Worm (Caenorhabditis elegans) whole organism, L1 larva: ENCODE results near the gene C56C10.9.

Source experiments
- C16A3.4 ChIP-seq: fragments of 150-350 bp; optimal IDR thresholded peaks from 2 replicates; lab custom pipeline; 2014; ENCODE audit warnings: missing biosample characterization, missing genetic modification characterization
- aha-1 ChIP-seq: fragments of 150-350 bp; optimal IDR thresholded peaks from 2 replicates; lab custom pipeline; 2014; ENCODE audit warnings: missing biosample characterization, missing genetic modification characterization
- alr-1 ChIP-seq: fragments of 200-800 bp; sonication (Bioruptor generic); optimal IDR thresholded peaks from 2 replicates; lab custom pipeline; 2018; ENCODE audit warnings: borderline replicate concordance, mild to moderate bottlenecking, missing genetic modification characterization, missing compliant biosample characterization
- aly-2 ChIP-seq: fragments of 150-350 bp; optimal IDR thresholded peaks from 2 replicates; lab custom pipeline; 2014; ENCODE audit warnings: missing biosample characterization, missing genetic modification characterization
- ama-1 ChIP-seq: fragments of 150-350 bp; optimal IDR thresholded peaks from 2 replicates; lab custom pipeline; 2014
- blmp-1 ChIP-seq: fragments of 150-350 bp; optimal IDR thresholded peaks from 2 replicates; lab custom pipeline; 2014; ENCODE audit warnings: missing biosample characterization, missing genetic modification characterization
- ceh-82 ChIP-seq, 3 experiments: fragments of 150-350 bp in 1 of 3; sonication (generic microtip) in 2 of 3; optimal IDR thresholded peaks; 2 replicates each; lab custom pipeline; 2014 to 2017; ENCODE audit warnings: missing biosample characterization in 3 of 3, missing genetic modification characterization in 3 of 3
- dsc-1 ChIP-seq: sonication (generic microtip); optimal IDR thresholded peaks from 2 replicates; lab custom pipeline; 2016; ENCODE audit warnings: mild to moderate bottlenecking, missing genetic modification characterization, missing compliant biosample characterization
- efl-1 ChIP-seq, 4 experiments: fragments of 150-350 bp; optimal IDR thresholded peaks in 3 of 4; peaks in 1 of 4; 1 replicate in 1 of 4; 2 replicates in 3 of 4; lab custom pipeline; 2014; ENCODE audit warnings: missing biosample characterization in 2 of 4, missing genetic modification characterization in 2 of 4, missing genetic modification reagents in 2 of 4
- elt-2 ChIP-seq: sonication (generic microtip); optimal IDR thresholded peaks from 2 replicates; lab custom pipeline; 2016; ENCODE audit warnings: missing genetic modification characterization, mild to moderate bottlenecking, inconsistent platforms, missing compliant biosample characterization, missing genetic modification reagents
- elt-3 ChIP-seq, 6 experiments: fragments of 150-350 bp in 1 of 6; sonication (generic microtip); optimal IDR thresholded peaks; 2 replicates each; lab custom pipeline; 2017 to 2018; ENCODE audit warnings: missing biosample characterization in 6 of 6, missing genetic modification characterization in 6 of 6, inconsistent platforms in 1 of 6
- ets-5 ChIP-seq: fragments of 200-800 bp; sonication (Bioruptor generic); IDR thresholded peaks from 2 replicates; pipeline ENCODE4 v1.3.6; 2022; ENCODE audit warnings: missing genetic modification characterization, missing compliant biosample characterization
- fkh-8 ChIP-seq: sonication (generic microtip); optimal IDR thresholded peaks from 2 replicates; lab custom pipeline; 2016; ENCODE audit warnings: mild to moderate bottlenecking, missing genetic modification characterization, missing compliant biosample characterization
- fos-1 ChIP-seq: fragments of 150-350 bp; optimal IDR thresholded peaks from 2 replicates; lab custom pipeline; 2014; ENCODE audit warnings: missing biosample characterization, missing genetic modification characterization
- hlh-4 ChIP-seq: sonication (generic microtip); optimal IDR thresholded peaks from 2 replicates; lab custom pipeline; 2016; ENCODE audit warnings: mild to moderate bottlenecking, missing genetic modification characterization, missing compliant biosample characterization
- irx-1 ChIP-seq: sonication (generic microtip); optimal IDR thresholded peaks from 2 replicates; lab custom pipeline; 2016; ENCODE audit warnings: missing genetic modification characterization, missing compliant biosample characterization
- isw-1 ChIP-seq: fragments of 200-800 bp; sonication (Bioruptor generic); IDR thresholded peaks from 2 replicates; pipeline ENCODE4 v1.3.6; 2022; ENCODE audit warnings: missing genetic modification characterization, missing compliant biosample characterization
- lin-13 ChIP-seq: fragments of 150-350 bp; optimal IDR thresholded peaks from 2 replicates; lab custom pipeline; 2014; ENCODE audit warnings: missing biosample characterization, missing genetic modification reagents, missing genetic modification characterization
- lin-14 ChIP-seq: fragments of 200-800 bp; sonication (Bioruptor generic); optimal IDR thresholded peaks from 2 replicates; lab custom pipeline; 2018; ENCODE audit warnings: mild to moderate bottlenecking, missing genetic modification characterization, moderate library complexity, missing compliant biosample characterization
- lin-35 ChIP-seq, 2 experiments: fragments of 150-350 bp; optimal IDR thresholded peaks; 2 replicates each; lab custom pipeline; 2014; ENCODE audit warnings: missing biosample characterization in 2 of 2, missing genetic modification characterization in 2 of 2, missing genetic modification reagents in 2 of 2
- lin-39 ChIP-seq: fragments of 150-350 bp; optimal IDR thresholded peaks from 2 replicates; lab custom pipeline; 2014; ENCODE audit warnings: missing biosample characterization, missing genetic modification reagents, missing genetic modification characterization
- mab-9 ChIP-seq: fragments of 200-800 bp; sonication (Bioruptor generic); IDR thresholded peaks from 2 replicates; pipeline ENCODE4 v1.3.6; 2022; ENCODE audit warnings: missing genetic modification reagents, missing genetic modification characterization, missing compliant biosample characterization
- mdl-1 ChIP-seq, 2 experiments: fragments of 150-350 bp; optimal IDR thresholded peaks; 2 replicates each; lab custom pipeline; 2014 to 2017; ENCODE audit warnings: missing biosample characterization in 2 of 2, missing genetic modification characterization in 2 of 2, inconsistent platforms in 1 of 2
- mef-2 ChIP-seq: fragments of 150-350 bp; optimal IDR thresholded peaks from 2 replicates; lab custom pipeline; 2014; ENCODE audit warnings: missing biosample characterization, missing genetic modification characterization
- nhr-12 ChIP-seq: sonication (generic microtip); optimal IDR thresholded peaks from 2 replicates; lab custom pipeline; 2017; ENCODE audit warnings: missing biosample characterization, missing genetic modification characterization
- nhr-19 ChIP-seq: fragments of 200-800 bp; sonication (Bioruptor generic); conservative IDR thresholded peaks from 2 replicates; pipeline ENCODE4 v1.3.6; 2022; ENCODE audit warnings: missing genetic modification characterization, missing compliant biosample characterization
- nhr-20 ChIP-seq: sonication (generic microtip); optimal IDR thresholded peaks from 2 replicates; lab custom pipeline; 2016; ENCODE audit warnings: mild to moderate bottlenecking, missing genetic modification characterization, missing compliant biosample characterization
- nhr-237 ChIP-seq: fragments of 150-350 bp; optimal IDR thresholded peaks from 2 replicates; lab custom pipeline; 2014; ENCODE audit warnings: missing biosample characterization, missing genetic modification characterization
- nhr-76 ChIP-seq: sonication (generic microtip); optimal IDR thresholded peaks from 2 replicates; lab custom pipeline; 2017; ENCODE audit warnings: missing biosample characterization, missing genetic modification characterization
- nhr-85 ChIP-seq: sonication (generic microtip); peaks from one replicate; lab custom pipeline; 2016; ENCODE audit warnings: missing genetic modification characterization, inconsistent platforms, missing compliant biosample characterization
- pag-3 ChIP-seq: sonication (generic microtip); optimal IDR thresholded peaks from 2 replicates; lab custom pipeline; 2017; ENCODE audit warnings: missing genetic modification characterization, mild to moderate bottlenecking, missing compliant biosample characterization, antibody characterized with exemption, borderline replicate concordance; ENCODE audit not compliant: insufficient read depth
- pqm-1 ChIP-seq: sonication (generic microtip); optimal IDR thresholded peaks from 3 replicates; lab custom pipeline; 2017; ENCODE audit warnings: missing biosample characterization, missing genetic modification characterization
- rnt-1 ChIP-seq: sonication (generic microtip); optimal IDR thresholded peaks from 2 replicates; lab custom pipeline; 2016; ENCODE audit warnings: mild to moderate bottlenecking, missing genetic modification characterization, moderate library complexity, missing compliant biosample characterization
- skn-1 ChIP-seq: fragments of 150-350 bp; optimal IDR thresholded peaks from 2 replicates; lab custom pipeline; 2014; ENCODE audit warnings: missing biosample characterization, missing genetic modification characterization
- sptf-1 ChIP-seq: fragments of 150-350 bp; optimal IDR thresholded peaks from 2 replicates; lab custom pipeline; 2014; ENCODE audit warnings: missing biosample characterization, missing genetic modification characterization
- tbx-2 ChIP-seq: sonication (generic microtip); optimal IDR thresholded peaks from 2 replicates; lab custom pipeline; 2016; ENCODE audit warnings: missing genetic modification characterization, missing compliant biosample characterization
- tlp-1 ChIP-seq: fragments of 150-350 bp; optimal IDR thresholded peaks from 2 replicates; lab custom pipeline; 2014; ENCODE audit warnings: missing biosample characterization, missing genetic modification characterization
- unc-86 ChIP-seq: sonication (generic microtip); optimal IDR thresholded peaks from 2 replicates; lab custom pipeline; 2016; ENCODE audit warnings: missing genetic modification characterization, missing compliant biosample characterization
- xbp-1 ChIP-seq: sonication (generic microtip); optimal IDR thresholded peaks from 2 replicates; lab custom pipeline; 2016; ENCODE audit warnings: missing genetic modification characterization, missing compliant biosample characterization
- zag-1 ChIP-seq: fragments of 150-350 bp; optimal IDR thresholded peaks from 2 replicates; lab custom pipeline; 2014; ENCODE audit warnings: missing biosample characterization, missing genetic modification characterization

The C56C10.9 gene

ce11 chrII:6616770-6617169 lies 24.6 kb upstream of the C56C10.9 start, which contains the start of gene klf-3:
klf-3 (plus strand) TSS chrII:6616878.
- TF ChIP-seq blmp-1 (tag; lab: Kevin White, UChicago): peak; percentile 59
- no peak for TF ChIP-seq dsc-1 (tag; lab: Kevin White, UChicago)
- TF ChIP-seq pag-3 (tag; lab: Kevin White, UChicago): peak; percentile 53
- no peak for TF ChIP-seq tlp-1 (tag; lab: Kevin White, UChicago)
- TF ChIP-seq elt-2 (tag; lab: Kevin White, UChicago): no peak
- TF ChIP-seq aha-1 (tag; lab: Kevin White, UChicago): no peak
- no peak for TF ChIP-seq mdl-1 (tag; optimal IDR thresholded peaks at IDR 0.05; lab: Kevin White, UChicago)
- peak in 1 of 6 experiments; percentile 17 for TF ChIP-seq elt-3 (tag; optimal IDR thresholded peaks at IDR 0.05; lab: Kevin White, UChicago)

ce11 chrII:6616135-6616534 lies 24.0 kb upstream of the C56C10.9 start:
- TF ChIP-seq efl-1 (optimal IDR thresholded peaks at IDR 0.05; lab: Kevin White, UChicago) (no peak), efl-1 (GFP tag; optimal IDR thresholded peaks at IDR 0.05 in 1 of 2; lab: Kevin White, UChicago) (peak in 1 of 2 experiments; percentile 21), blmp-1 (tag; lab: Kevin White, UChicago) (no peak), skn-1 (no peak), sptf-1 (no peak), elt-2 (tag; lab: Kevin White, UChicago) (peak; percentile 69)

ce11 chrII:6615232-6616029 lies 23.3 kb upstream of the C56C10.9 start:
- TF ChIP-seq nhr-85 (tag; lab: Kevin White, UChicago) (peak; percentile 84), xbp-1 (tag; lab: Kevin White, UChicago) (no peak), blmp-1 (tag; lab: Kevin White, UChicago) (peak; percentile 95), ama-1 (no peak), lin-14 (GFP tag; lab: Kevin White, UChicago) (peak; percentile 39), elt-3 (tag; optimal IDR thresholded peaks at IDR 0.05; lab: Kevin White, UChicago) (peak in 1 of 6 experiments; percentile 68), tbx-2 (tag; lab: Kevin White, UChicago) (no peak), elt-2 (tag; lab: Kevin White, UChicago) (peak; percentile 83)

- TF ChIP-seq nhr-12 (tag; lab: Kevin White, UChicago): no peak
- TF ChIP-seq mef-2 (tag; lab: Kevin White, UChicago): no peak
- TF ChIP-seq lin-13: no peak
- no peak for TF ChIP-seq nhr-19
- no peak for TF ChIP-seq ets-5
- no peak for TF ChIP-seq nhr-20 (tag; lab: Kevin White, UChicago)
- TF ChIP-seq elt-2 (tag; lab: Kevin White, UChicago): peak; percentile 63
- TF ChIP-seq rnt-1 (tag; lab: Kevin White, UChicago): no peak
- TF ChIP-seq, all 84 proteins: peak for 1
These were observed 22.3 kb upstream of the C56C10.9 start for ce11 chrII:6614500-6614899.

ce11 chrII:6612544-6612943 lies 20.4 kb upstream of the C56C10.9 start:
- TF ChIP-seq pqm-1 (no peak), lin-39 (tag; lab: Kevin White, UChicago) (no peak), rnt-1 (tag; lab: Kevin White, UChicago) (no peak), lin-35 (GFP tag; optimal IDR thresholded peaks at IDR 0.05; lab: Kevin White, UChicago) (peak in 1 of 2 experiments; percentile 34), unc-86 (no peak), hlh-4 (tag; lab: Kevin White, UChicago) (no peak), elt-2 (tag; lab: Kevin White, UChicago) (peak; percentile 72), ama-1 (no peak), fkh-8 (tag; lab: Kevin White, UChicago) (no peak)

ce11 chrII:6610262-6610661 lies 18.1 kb upstream of the C56C10.9 start:
- no peak for TF ChIP-seq mab-9 (GFP tag; lab: Robert Waterston, UW)
- TF ChIP-seq isw-1: no peak
- TF ChIP-seq irx-1 (tag; lab: Kevin White, UChicago): no peak
- no peak for TF ChIP-seq efl-1 (optimal IDR thresholded peaks at IDR 0.05; lab: Kevin White, UChicago)
- no peak for TF ChIP-seq efl-1 (GFP tag; optimal IDR thresholded peaks at IDR 0.05 in 1 of 2; lab: Kevin White, UChicago)
- no peak for TF ChIP-seq lin-39 (tag; lab: Kevin White, UChicago)
- no peak for TF ChIP-seq nhr-237 (tag; lab: Kevin White, UChicago)
- no peak for TF ChIP-seq alr-1 (tag; lab: Kevin White, UChicago)
- peak; percentile 4 for TF ChIP-seq C16A3.4 (tag; lab: Kevin White, UChicago)
- no peak for TF ChIP-seq lin-13
- TF ChIP-seq ama-1: no peak
- TF ChIP-seq nhr-76 (tag; lab: Kevin White, UChicago): no peak
- TF ChIP-seq ceh-82 (tag; optimal IDR thresholded peaks at IDR 0.05; lab: Kevin White, UChicago): no peak
- TF ChIP-seq aly-2 (tag; lab: Kevin White, UChicago): no peak
- no peak for TF ChIP-seq zag-1 (tag; lab: Kevin White, UChicago)
- no peak for TF ChIP-seq mef-2 (tag; lab: Kevin White, UChicago)
- no peak for TF ChIP-seq aha-1 (tag; lab: Kevin White, UChicago)
- TF ChIP-seq fos-1 (tag; lab: Kevin White, UChicago): no peak
